Worm (Caenorhabditis elegans) whole organism, L2 larva: Measurements from ENCODE around the gene C29F7.2.

ENCODE experiments used
- ZK546.5 ChIP-seq: sonication (generic microtip); optimal IDR thresholded peaks from 2 replicates; lab custom pipeline; 2017; ENCODE audit warnings: missing biosample characterization, missing genetic modification characterization
- alr-1 ChIP-seq: fragments of 150-350 bp; optimal IDR thresholded peaks from 2 replicates; lab custom pipeline; 2014; ENCODE audit warnings: missing biosample characterization, missing genetic modification characterization
- ama-1 ChIP-seq: fragments of 150-350 bp; optimal IDR thresholded peaks from 2 replicates; lab custom pipeline; 2018; ENCODE audit warnings: inconsistent platforms
- nhr-12 ChIP-seq: fragments of 150-350 bp; optimal IDR thresholded peaks from 2 replicates; lab custom pipeline; 2014; ENCODE audit warnings: missing biosample characterization, missing genetic modification characterization
- nhr-21 ChIP-seq: fragments of 150-350 bp; optimal IDR thresholded peaks from 2 replicates; lab custom pipeline; 2014; ENCODE audit warnings: missing biosample characterization, missing genetic modification characterization
- unc-62 ChIP-seq: fragments of 150-350 bp; optimal IDR thresholded peaks from 2 replicates; lab custom pipeline; 2014; ENCODE audit warnings: missing biosample characterization, missing genetic modification reagents, missing genetic modification characterization
- ztf-11 ChIP-seq: sonication (generic microtip); optimal IDR thresholded peaks from 2 replicates; lab custom pipeline; 2017; ENCODE audit warnings: missing biosample characterization, missing genetic modification characterization

ce11 chrX:13456442-13456841 is 40.6 kb downstream of the C29F7.2 start, which contains the start of gene flr-1:
- TF ChIP-seq ZK546.5 (tag; lab: Kevin White, UChicago): no peak
- no peak for TF ChIP-seq unc-62 (GFP tag; lab: Kevin White, UChicago)
- TF ChIP-seq ztf-11: no peak
- no peak for TF ChIP-seq ama-1 (lab: Kevin White, UChicago)
- no peak for TF ChIP-seq alr-1
- no peak for TF ChIP-seq nhr-21
- no peak for TF ChIP-seq nhr-12 (tag; lab: Kevin White, UChicago)
